Worm (Caenorhabditis elegans) whole organism, late embryonic: Measurements from ENCODE around the gene nspb-10.

Experiments used
- C38D4.7 ChIP-seq: fragments of 200-800 bp; sonication (Bioruptor generic); optimal IDR thresholded peaks from 2 replicates; lab custom pipeline; 2018; ENCODE audit warnings: mild to moderate bottlenecking, missing genetic modification characterization, moderate library complexity, missing compliant biosample characterization
- K02D7.2 ChIP-seq: sonication (generic microtip); optimal IDR thresholded peaks from 2 replicates; lab custom pipeline; 2017; ENCODE audit warnings: mild to moderate bottlenecking, missing genetic modification characterization, missing compliant biosample characterization
- K09A11.1 ChIP-seq: sonication (generic microtip); optimal IDR thresholded peaks from 2 replicates; lab custom pipeline; 2017; ENCODE audit warnings: antibody characterized with exemption, mild to moderate bottlenecking, missing genetic modification characterization, missing compliant biosample characterization; ENCODE audit not compliant: insufficient read depth
- T23F11.4 ChIP-seq: fragments of 200-800 bp; sonication (Bioruptor generic); optimal IDR thresholded peaks from 2 replicates; lab custom pipeline; 2018; ENCODE audit warnings: mild to moderate bottlenecking, missing genetic modification characterization, missing compliant biosample characterization
- Y22D7AL.16 ChIP-seq: sonication (generic microtip); optimal IDR thresholded peaks from 2 replicates; lab custom pipeline; 2016; ENCODE audit warnings: missing genetic modification characterization, missing compliant biosample characterization
- ama-1 ChIP-seq: fragments of 150-350 bp; optimal IDR thresholded peaks from 2 replicates; lab custom pipeline; 2014
- ceh-14 ChIP-seq: sonication (generic microtip); optimal IDR thresholded peaks from 2 replicates; lab custom pipeline; 2016; ENCODE audit warnings: missing genotype, missing genetic modification characterization, missing compliant biosample characterization
- ceh-18 ChIP-seq: sonication (generic microtip); optimal IDR thresholded peaks from 2 replicates; lab custom pipeline; 2016; ENCODE audit warnings: missing genetic modification characterization, missing compliant biosample characterization
- ceh-2 ChIP-seq: sonication (generic microtip); optimal IDR thresholded peaks from 2 replicates; lab custom pipeline; 2016; ENCODE audit warnings: missing genotype, missing genetic modification characterization, missing compliant biosample characterization
- ceh-6 ChIP-seq: fragments of 200-800 bp; sonication (Bioruptor generic); optimal IDR thresholded peaks from 2 replicates; lab custom pipeline; 2018; ENCODE audit warnings: mild to moderate bottlenecking, missing genetic modification characterization, missing compliant biosample characterization
- ceh-9 ChIP-seq: sonication (generic microtip); optimal IDR thresholded peaks from 2 replicates; lab custom pipeline; 2016; ENCODE audit warnings: mild to moderate bottlenecking, missing genetic modification characterization, inconsistent platforms, missing compliant biosample characterization
- che-1 ChIP-seq: sonication (generic microtip); optimal IDR thresholded peaks from 2 replicates; lab custom pipeline; 2016; ENCODE audit warnings: mild to moderate bottlenecking, missing genetic modification characterization, missing compliant biosample characterization
- dve-1 ChIP-seq: sonication (generic microtip); optimal IDR thresholded peaks from 2 replicates; lab custom pipeline; 2017; ENCODE audit warnings: antibody characterized with exemption, mild to moderate bottlenecking, missing genetic modification characterization, missing compliant biosample characterization
- elt-2 ChIP-seq: sonication (generic microtip); optimal IDR thresholded peaks from 2 replicates; lab custom pipeline; 2016; ENCODE audit warnings: missing genetic modification reagents, missing genetic modification characterization, missing compliant biosample characterization
- elt-4 ChIP-seq: sonication (generic microtip); optimal IDR thresholded peaks from 2 replicates; lab custom pipeline; 2016; ENCODE audit warnings: missing genetic modification characterization, missing compliant biosample characterization
- ets-4 ChIP-seq: sonication (generic microtip); optimal IDR thresholded peaks from 2 replicates; lab custom pipeline; 2016; ENCODE audit warnings: missing genetic modification characterization, missing compliant biosample characterization
- fkh-6 ChIP-seq: sonication (generic microtip); optimal IDR thresholded peaks from 2 replicates; lab custom pipeline; 2016; ENCODE audit warnings: missing genetic modification characterization, missing compliant biosample characterization
- hlh-15 ChIP-seq: sonication (generic microtip); optimal IDR thresholded peaks from 2 replicates; lab custom pipeline; 2016; ENCODE audit warnings: missing genetic modification characterization, missing compliant biosample characterization
- hlh-30 ChIP-seq: sonication (generic microtip); optimal IDR thresholded peaks from 2 replicates; lab custom pipeline; 2017; ENCODE audit warnings: antibody characterized with exemption, missing genetic modification characterization, missing compliant biosample characterization; ENCODE audit not compliant: insufficient read depth
- hlh-6 ChIP-seq: sonication (generic microtip); optimal IDR thresholded peaks from 2 replicates; lab custom pipeline; 2016; ENCODE audit warnings: missing genotype, missing genetic modification characterization, missing compliant biosample characterization
- lim-6 ChIP-seq: sonication (generic microtip); optimal IDR thresholded peaks from 2 replicates; lab custom pipeline; 2016; ENCODE audit warnings: missing genetic modification characterization, missing compliant biosample characterization
- nfya-1 ChIP-seq: sonication (generic microtip); optimal IDR thresholded peaks from 2 replicates; lab custom pipeline; 2017; ENCODE audit warnings: missing genetic modification characterization, mild to moderate bottlenecking, missing compliant biosample characterization, antibody characterized with exemption, moderate library complexity
- odd-2 ChIP-seq: sonication (generic microtip); optimal IDR thresholded peaks from 2 replicates; lab custom pipeline; 2017; ENCODE audit warnings: antibody characterized with exemption, mild to moderate bottlenecking, missing genetic modification characterization, missing compliant biosample characterization
- pag-3 ChIP-seq: sonication (generic microtip); optimal IDR thresholded peaks from 2 replicates; lab custom pipeline; 2016; ENCODE audit warnings: missing compliant biosample characterization, missing genetic modification characterization, borderline replicate concordance
- pax-1 ChIP-seq: fragments of 150-350 bp; optimal IDR thresholded peaks from 2 replicates; lab custom pipeline; 2014; ENCODE audit warnings: missing biosample characterization, missing genetic modification characterization
- pha-2 ChIP-seq: sonication (generic microtip); optimal IDR thresholded peaks from 2 replicates; lab custom pipeline; 2017; ENCODE audit warnings: mild to moderate bottlenecking, missing genetic modification characterization, missing compliant biosample characterization
- pha-4 ChIP-seq: fragments of 150-350 bp; optimal IDR thresholded peaks from 2 replicates; lab custom pipeline; 2018; ENCODE audit warnings: missing biosample characterization, missing genetic modification reagents, missing genetic modification characterization
- pqm-1 ChIP-seq: sonication (generic microtip); optimal IDR thresholded peaks from 2 replicates; lab custom pipeline; 2016; ENCODE audit warnings: missing genetic modification characterization, missing compliant biosample characterization
- pros-1 ChIP-seq: fragments of 150-350 bp; optimal IDR thresholded peaks from 2 replicates; lab custom pipeline; 2014; ENCODE audit warnings: missing biosample characterization, missing genetic modification reagents, missing genetic modification characterization
- sox-2 ChIP-seq: fragments of 200-800 bp; sonication (Bioruptor generic); IDR thresholded peaks from 2 replicates; pipeline ENCODE4 v1.3.6; 2022; ENCODE audit warnings: missing genetic modification reagents, missing genetic modification characterization, missing compliant biosample characterization
- tbx-2 ChIP-seq: sonication (generic microtip); optimal IDR thresholded peaks from 2 replicates; lab custom pipeline; 2016; ENCODE audit warnings: missing genetic modification characterization, missing compliant biosample characterization
- tbx-7 ChIP-seq: sonication (generic microtip); optimal IDR thresholded peaks from 2 replicates; lab custom pipeline; 2016; ENCODE audit warnings: missing genotype, missing genetic modification characterization, missing compliant biosample characterization
- ttx-3 ChIP-seq: sonication (generic microtip); optimal IDR thresholded peaks from 2 replicates; lab custom pipeline; 2016; ENCODE audit warnings: missing genetic modification reagents, missing genetic modification characterization, missing compliant biosample characterization
- unc-3 ChIP-seq, 2 experiments: fragments of 200-800 bp in 1 of 2; sonication (Bioruptor generic) in 1 of 2; sonication (generic microtip) in 1 of 2; conservative IDR thresholded peaks in 1 of 2; optimal IDR thresholded peaks in 1 of 2; 2 replicates each; pipeline versions ENCODE4 v1.3.6 to Lab custom; 2016 to 2022; ENCODE audit warnings: missing compliant biosample characterization in 2 of 2, missing genetic modification characterization in 2 of 2, missing genetic modification reagents in 1 of 2
- unc-42 ChIP-seq: sonication (generic microtip); optimal IDR thresholded peaks from 2 replicates; lab custom pipeline; 2016; ENCODE audit warnings: missing genotype, missing genetic modification characterization, missing compliant biosample characterization
- unc-55 ChIP-seq: sonication (generic microtip); optimal IDR thresholded peaks from 2 replicates; lab custom pipeline; 2017; ENCODE audit warnings: missing biosample characterization, missing genetic modification reagents, missing genetic modification characterization
- unc-86 ChIP-seq: sonication (generic microtip); optimal IDR thresholded peaks from 2 replicates; lab custom pipeline; 2016; ENCODE audit warnings: missing genetic modification characterization, missing compliant biosample characterization
- zip-5 ChIP-seq: sonication (generic microtip); optimal IDR thresholded peaks from 2 replicates; lab custom pipeline; 2016; ENCODE audit warnings: missing genetic modification characterization, missing compliant biosample characterization

nspb-10 gene

ce11 chrII:14611307-14611706 lies 23.2 kb upstream of the nspb-10 start:
- no peak for TF ChIP-seq ttx-3 (tag; lab: Kevin White, UChicago)
- no peak for TF ChIP-seq che-1 (tag; lab: Kevin White, UChicago)
- no peak for TF ChIP-seq tbx-7 (tag; lab: Kevin White, UChicago)

- TF ChIP-seq sox-2 (GFP tag; lab: Robert Waterston, UW) (no peak), unc-3 (GFP tag; conservative IDR thresholded peaks at IDR 0.05; lab: Robert Waterston, UW) (no peak), unc-3 (tag; optimal IDR thresholded peaks at IDR 0.05; lab: Kevin White, UChicago) (no peak), K02D7.2 (no peak), elt-2 (no peak), ceh-18 (no peak), tbx-7 (tag; lab: Kevin White, UChicago) (no peak), ttx-3 (tag; lab: Kevin White, UChicago) (no peak), pros-1 (tag; lab: Kevin White, UChicago) (no peak), zip-5 (no peak), nfya-1 (no peak), pha-2 (no peak), ama-1 (lab: Kevin White, UChicago) (no peak), ceh-9 (tag; lab: Kevin White, UChicago) (no peak), T23F11.4 (GFP tag; lab: Kevin White, UChicago) (no peak), Y22D7AL.16 (no peak), elt-4 (tag; lab: Kevin White, UChicago) (no peak), ceh-2 (no peak), hlh-6 (tag; lab: Kevin White, UChicago) (no peak), ets-4 (tag; lab: Kevin White, UChicago) (no peak), pqm-1 (tag; lab: Kevin White, UChicago) (no peak)
Measured at ce11 chrII:14610492-14611142, 22.6 kb upstream of the nspb-10 start.

ce11 chrII:14609297-14609937 lies 21.4 kb upstream of the nspb-10 start:
- no peak for TF ChIP-seq pag-3 (tag; lab: Kevin White, UChicago)
- no peak for TF ChIP-seq hlh-30 (tag; lab: Kevin White, UChicago)
- no peak for TF ChIP-seq pha-4 (tag; lab: Kevin White, UChicago)
- TF ChIP-seq nfya-1: no peak
- no peak for TF ChIP-seq sox-2 (GFP tag; lab: Robert Waterston, UW)
- TF ChIP-seq unc-42 (tag; lab: Kevin White, UChicago): no peak
- no peak for TF ChIP-seq unc-55 (GFP tag; lab: Kevin White, UChicago)
- no peak for TF ChIP-seq ceh-2
- TF ChIP-seq Y22D7AL.16: no peak
- TF ChIP-seq hlh-15 (tag; lab: Kevin White, UChicago): no peak
- TF ChIP-seq pqm-1 (tag; lab: Kevin White, UChicago): no peak
- TF ChIP-seq C38D4.7 (GFP tag; lab: Kevin White, UChicago): no peak
- no peak for TF ChIP-seq dve-1 (tag; lab: Kevin White, UChicago)
- TF ChIP-seq fkh-6 (tag; lab: Kevin White, UChicago): no peak
- no peak for TF ChIP-seq unc-86

- TF ChIP-seq lim-6 (tag; lab: Kevin White, UChicago) (no peak), K02D7.2 (no peak), unc-3 (GFP tag; conservative IDR thresholded peaks at IDR 0.05; lab: Robert Waterston, UW) (no peak), unc-3 (tag; optimal IDR thresholded peaks at IDR 0.05; lab: Kevin White, UChicago) (no peak), ceh-6 (GFP tag; lab: Kevin White, UChicago) (no peak), zip-5 (no peak), K09A11.1 (tag; lab: Kevin White, UChicago) (no peak), ceh-14 (tag; lab: Kevin White, UChicago) (no peak), odd-2 (no peak), pax-1 (tag; lab: Kevin White, UChicago) (no peak), tbx-2 (tag; lab: Kevin White, UChicago) (no peak), ceh-2 (no peak)
Measured at ce11 chrII:14608508-14608907, 20.4 kb upstream of the nspb-10 start.
